Fruit fly (Drosophila melanogaster): ENCODE results near the gene Ugt301D1.

- TF ChIP-seq esn (GFP tag; optimal IDR thresholded peaks at IDR 0.05), result no peak
- TF ChIP-seq Sox15 (GFP tag; optimal IDR thresholded peaks at IDR 0.05), result no peak
- TF ChIP-seq pdm3 (GFP tag; optimal IDR thresholded peaks at IDR 0.05), result no peak
- no peak for TF ChIP-seq CG6163 (GFP tag; IDR thresholded peaks at IDR 0.05)
- TF ChIP-seq Eip93F (GFP tag; optimal IDR thresholded peaks at IDR 0.05), result no peak
- TF ChIP-seq CG8319 (GFP tag; optimal IDR thresholded peaks at IDR 0.05), result no peak
- TF ChIP-seq fd59A (GFP tag; optimal IDR thresholded peaks at IDR 0.05), result no peak
- TF ChIP-seq Hr38 (GFP tag; optimal IDR thresholded peaks at IDR 0.05), result no peak
- TF ChIP-seq CG16779 (tag; optimal IDR thresholded peaks at IDR 0.05), result no peak
- TF ChIP-seq fkh (GFP tag; optimal IDR thresholded peaks at IDR 0.05), result no peak
These were observed 4.0 kb downstream of the Ugt301D1 start for dm6 chr2L:18513402-18513801.
